Worm (Caenorhabditis elegans) whole organism, early embryonic: Measurements from ENCODE around the gene Y55F3C.17.

ENCODE experiments used
- B0310.2 ChIP-seq: sonication (generic microtip); optimal IDR thresholded peaks from 2 replicates; lab custom pipeline; 2016; ENCODE audit warnings: mild to moderate bottlenecking, missing genetic modification characterization, missing compliant biosample characterization
- F13C5.2 ChIP-seq: sonication (generic microtip); optimal IDR thresholded peaks from 2 replicates; lab custom pipeline; 2017; ENCODE audit warnings: mild to moderate bottlenecking, missing genetic modification characterization, inconsistent platforms, missing compliant biosample characterization
- aly-1 ChIP-seq: sonication (generic microtip); optimal IDR thresholded peaks from 2 replicates; lab custom pipeline; 2016; ENCODE audit warnings: missing genetic modification characterization, missing compliant biosample characterization
- ama-1 ChIP-seq: fragments of 150-350 bp; optimal IDR thresholded peaks from 2 replicates; lab custom pipeline; 2014
- ceh-13 ChIP-seq: fragments of 200-800 bp; sonication (Bioruptor generic); optimal IDR thresholded peaks from 2 replicates; lab custom pipeline; 2018; ENCODE audit warnings: mild to moderate bottlenecking, missing genetic modification characterization, missing compliant biosample characterization
- ceh-36 ChIP-seq: sonication (generic microtip); optimal IDR thresholded peaks from 2 replicates; lab custom pipeline; 2016; ENCODE audit warnings: missing genetic modification characterization, inconsistent platforms, missing compliant biosample characterization
- ets-7 ChIP-seq: sonication (generic microtip); optimal IDR thresholded peaks from 2 replicates; lab custom pipeline; 2016; ENCODE audit warnings: missing genotype, missing genetic modification characterization, missing compliant biosample characterization
- flt-1 ChIP-seq: fragments of 200-800 bp; sonication (Bioruptor generic); IDR thresholded peaks from 2 replicates; pipeline ENCODE4 v1.3.6; 2022; ENCODE audit warnings: missing genetic modification characterization, missing compliant biosample characterization
- hmbx-1 ChIP-seq: sonication (generic microtip); optimal IDR thresholded peaks from 2 replicates; lab custom pipeline; 2016; ENCODE audit warnings: mild to moderate bottlenecking, missing genetic modification characterization, missing compliant biosample characterization
- hmg-4 ChIP-seq: fragments of 200-800 bp; sonication (Bioruptor generic); optimal IDR thresholded peaks from 2 replicates; lab custom pipeline; 2018; ENCODE audit warnings: mild to moderate bottlenecking, missing genetic modification characterization, missing compliant biosample characterization
- hnd-1 ChIP-seq: sonication (generic microtip); optimal IDR thresholded peaks from 2 replicates; lab custom pipeline; 2016; ENCODE audit warnings: missing genetic modification characterization, missing compliant biosample characterization
- pes-1 ChIP-seq: fragments of 200-800 bp; sonication (Bioruptor generic); IDR thresholded peaks from 2 replicates; pipeline ENCODE4 v1.3.6; 2022; ENCODE audit warnings: missing genetic modification reagents, missing genetic modification characterization, missing compliant biosample characterization
- scrt-1 ChIP-seq: fragments of 200-800 bp; sonication (Bioruptor generic); IDR thresholded peaks from 2 replicates; pipeline ENCODE4 v1.3.6; 2022; ENCODE audit warnings: missing genetic modification characterization, missing compliant biosample characterization
- sea-1 ChIP-seq: fragments of 200-800 bp; sonication (Bioruptor generic); conservative IDR thresholded peaks from 2 replicates; pipeline ENCODE4 v1.3.6; 2022; ENCODE audit warnings: missing genetic modification characterization, missing compliant biosample characterization
- tbx-11 ChIP-seq: fragments of 200-800 bp; sonication (Bioruptor generic); IDR thresholded peaks from 2 replicates; pipeline ENCODE4 v1.3.6; 2022; ENCODE audit warnings: missing genetic modification characterization, missing compliant biosample characterization
- tbx-37 ChIP-seq: fragments of 200-800 bp; sonication (Bioruptor generic); conservative IDR thresholded peaks from 2 replicates; pipeline ENCODE4 v1.3.6; 2022; ENCODE audit warnings: missing genetic modification reagents, missing genetic modification characterization, missing compliant biosample characterization
- tra-4 ChIP-seq: sonication (generic microtip); optimal IDR thresholded peaks from 2 replicates; lab custom pipeline; 2017; ENCODE audit warnings: missing genetic modification characterization, missing compliant biosample characterization

The Y55F3C.17 gene

DNA sequence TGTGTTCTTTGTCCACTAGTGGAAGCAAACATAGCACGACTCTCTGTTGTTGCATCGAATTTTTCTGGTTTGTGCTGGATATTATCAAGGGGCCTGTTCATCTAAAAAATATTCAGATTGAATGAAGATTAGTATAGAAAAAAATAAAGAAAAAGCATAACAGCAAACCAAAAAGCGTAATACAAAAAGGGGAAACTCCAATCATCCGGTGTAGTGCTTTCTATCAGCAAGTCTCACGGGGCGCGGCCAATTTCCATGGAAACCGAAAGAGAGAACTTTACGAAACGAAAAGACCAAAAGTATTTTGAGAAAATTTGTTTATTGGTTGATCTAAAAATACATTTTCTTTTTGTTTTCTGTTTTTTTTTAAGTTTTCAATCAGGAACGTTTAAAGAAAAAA lies at the start of gene Y55F3C.17:
Gene Y55F3C.17 (minus strand): TSS at position 101 of the 400 bp plus-strand sequence.
- TF ChIP-seq ama-1 (lab: Kevin White, UChicago): no peak
- no peak for TF ChIP-seq ceh-36 (tag; lab: Kevin White, UChicago)
- no peak for TF ChIP-seq hmbx-1 (tag; lab: Kevin White, UChicago)
- no peak for TF ChIP-seq F13C5.2 (tag; lab: Kevin White, UChicago)
- no peak for TF ChIP-seq sea-1
- TF ChIP-seq scrt-1 (GFP tag; lab: Robert Waterston, UW): no peak
- TF ChIP-seq tbx-11 (GFP tag; lab: Robert Waterston, UW): no peak
- no peak for TF ChIP-seq hmg-4 (GFP tag; lab: Kevin White, UChicago)
- TF ChIP-seq tra-4: no peak
- TF ChIP-seq B0310.2: no peak
- no peak for TF ChIP-seq ceh-13
- no peak for TF ChIP-seq hnd-1 (tag; lab: Kevin White, UChicago)
- no peak for TF ChIP-seq tbx-37
- TF ChIP-seq aly-1 (tag; lab: Kevin White, UChicago): no peak

DNA sequence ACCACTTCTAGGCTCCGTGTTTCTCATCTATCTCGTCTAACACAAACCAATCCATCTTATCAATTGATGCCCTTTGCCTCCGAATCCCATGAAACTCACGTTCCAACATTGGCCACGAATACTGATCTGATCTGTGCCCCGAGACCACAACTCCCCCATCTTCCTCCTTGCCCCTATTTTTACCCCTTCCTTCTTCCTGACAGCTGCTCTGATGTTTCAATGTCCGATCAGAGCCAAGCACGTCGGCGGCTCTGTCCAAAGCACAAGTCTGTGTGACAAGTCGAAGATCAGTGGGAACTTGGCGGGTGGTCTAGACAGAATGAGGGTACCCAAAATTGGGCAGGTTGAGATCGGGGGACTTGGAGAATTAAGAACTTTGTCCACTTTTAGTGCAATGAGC lies 48.1 kb upstream of the Y55F3C.17 start:
- TF ChIP-seq pes-1 (GFP tag; lab: Robert Waterston, UW) (no peak), tbx-11 (GFP tag; lab: Robert Waterston, UW) (no peak), hnd-1 (tag; lab: Kevin White, UChicago) (no peak), ceh-13 (no peak), F13C5.2 (tag; lab: Kevin White, UChicago) (no peak), ama-1 (lab: Kevin White, UChicago) (no peak), sea-1 (no peak), tra-4 (no peak), hmbx-1 (tag; lab: Kevin White, UChicago) (no peak), ceh-36 (tag; lab: Kevin White, UChicago) (no peak), hmg-4 (GFP tag; lab: Kevin White, UChicago) (no peak), aly-1 (tag; lab: Kevin White, UChicago) (no peak)

DNA sequence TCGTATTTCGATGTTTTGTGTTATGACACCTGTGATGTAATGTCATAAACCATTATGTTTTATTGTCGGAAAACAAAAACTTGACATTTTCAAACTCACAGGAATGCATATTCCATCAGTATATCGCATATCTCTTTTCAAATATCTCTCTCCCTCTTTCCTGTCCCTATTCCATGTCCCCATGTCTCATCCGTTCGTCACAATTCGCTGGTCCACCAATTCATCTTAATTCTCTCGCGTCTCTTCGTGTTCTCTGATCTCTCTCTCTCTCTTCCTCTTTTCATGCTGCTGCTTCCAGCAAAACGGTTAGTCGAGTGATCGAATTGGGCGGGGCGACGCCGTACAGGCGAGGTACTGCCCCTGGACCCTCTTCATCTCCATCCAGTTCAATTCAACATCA lies 43.6 kb upstream of the Y55F3C.17 start:
- TF ChIP-seq flt-1: no peak
- no peak for TF ChIP-seq scrt-1 (GFP tag; lab: Robert Waterston, UW)

DNA sequence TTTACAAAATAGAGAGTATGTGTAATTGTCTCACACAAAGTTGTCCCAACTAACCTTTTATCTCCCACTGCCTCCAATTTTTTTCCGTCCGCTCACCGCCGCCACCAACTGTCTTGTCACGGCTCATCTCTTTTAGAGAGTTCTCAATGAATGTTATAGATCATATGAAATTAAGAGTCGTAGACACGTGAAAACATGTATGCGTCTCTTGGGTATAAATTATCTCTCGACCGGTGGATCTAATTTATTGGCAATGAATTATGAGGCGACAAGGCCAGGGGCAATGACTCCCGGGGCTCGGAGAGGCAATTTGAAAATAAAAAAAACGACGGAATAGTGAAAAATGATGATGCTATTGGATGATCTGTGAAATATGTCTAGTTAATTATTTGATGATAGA lies 42.5 kb upstream of the Y55F3C.17 start:
- TF ChIP-seq tra-4 (no peak), B0310.2 (no peak), F13C5.2 (tag; lab: Kevin White, UChicago) (no peak), pes-1 (GFP tag; lab: Robert Waterston, UW) (no peak), hmbx-1 (tag; lab: Kevin White, UChicago) (no peak), sea-1 (no peak), ama-1 (lab: Kevin White, UChicago) (no peak), tbx-37 (no peak), ceh-36 (tag; lab: Kevin White, UChicago) (no peak), hnd-1 (tag; lab: Kevin White, UChicago) (no peak), ets-7 (tag; lab: Kevin White, UChicago) (no peak)

DNA sequence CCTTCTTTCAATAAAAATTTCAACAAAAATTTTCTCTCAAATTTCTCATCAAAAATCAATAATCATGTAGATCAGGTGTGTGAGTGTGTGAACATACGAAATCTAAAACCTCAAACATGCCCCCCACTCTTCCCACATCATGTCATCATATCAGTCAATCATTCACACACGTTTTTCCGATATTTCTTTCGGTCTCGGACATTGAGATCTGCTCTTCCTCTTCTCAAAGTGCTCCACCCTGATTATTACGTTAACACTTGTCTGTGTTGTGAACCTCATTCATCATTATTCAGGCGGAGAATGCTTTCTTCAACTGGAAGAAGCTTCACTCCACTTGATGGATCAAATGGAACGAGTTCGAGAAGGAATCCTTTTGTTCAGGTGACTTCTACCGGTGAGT lies 38.2 kb upstream of the Y55F3C.17 start, which contains the start of gene kvs-5:
Gene kvs-5 (plus strand): TSS at position 301 of the 400 bp plus-strand sequence.
- TF ChIP-seq hnd-1 (tag; lab: Kevin White, UChicago): no peak
- TF ChIP-seq hmg-4 (GFP tag; lab: Kevin White, UChicago): no peak
- no peak for TF ChIP-seq tra-4
- TF ChIP-seq flt-1: no peak
- TF ChIP-seq tbx-37: no peak
- TF ChIP-seq hmbx-1 (tag; lab: Kevin White, UChicago): no peak
- TF ChIP-seq B0310.2: no peak
- TF ChIP-seq ceh-36 (tag; lab: Kevin White, UChicago): no peak
- TF ChIP-seq scrt-1 (GFP tag; lab: Robert Waterston, UW): no peak
- no peak for TF ChIP-seq pes-1 (GFP tag; lab: Robert Waterston, UW)
- TF ChIP-seq aly-1 (tag; lab: Kevin White, UChicago): no peak
- TF ChIP-seq F13C5.2 (tag; lab: Kevin White, UChicago): no peak

DNA sequence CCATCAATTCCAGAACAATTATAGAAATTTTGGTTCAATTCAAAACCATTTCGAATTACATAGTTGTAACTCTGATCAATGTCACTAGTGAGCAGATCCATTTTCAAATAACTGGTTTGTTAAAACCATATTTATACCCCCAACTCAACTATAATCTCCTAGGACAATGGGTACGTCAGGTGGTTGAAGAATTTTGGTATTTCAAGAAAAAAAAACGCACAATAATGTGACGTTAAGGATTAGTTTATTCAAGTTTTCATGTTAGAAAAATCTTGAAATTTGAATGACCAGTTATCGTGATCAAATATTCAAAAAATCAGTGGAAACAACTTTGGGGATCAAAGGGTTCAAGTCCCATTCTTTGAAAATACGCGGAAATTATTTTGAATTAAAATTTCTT lies 32.7 kb upstream of the Y55F3C.17 start, which contains the start of gene srt-24:
Gene srt-24 (minus strand): TSS at position 101 of the 400 bp plus-strand sequence.
- TF ChIP-seq tbx-11 (GFP tag; lab: Robert Waterston, UW) (no peak), pes-1 (GFP tag; lab: Robert Waterston, UW) (no peak), ets-7 (tag; lab: Kevin White, UChicago) (no peak), hmg-4 (GFP tag; lab: Kevin White, UChicago) (no peak), tbx-37 (no peak), F13C5.2 (tag; lab: Kevin White, UChicago) (no peak), ceh-13 (no peak), aly-1 (tag; lab: Kevin White, UChicago) (no peak), hnd-1 (tag; lab: Kevin White, UChicago) (no peak), scrt-1 (GFP tag; lab: Robert Waterston, UW) (no peak), hmbx-1 (tag; lab: Kevin White, UChicago) (no peak), B0310.2 (no peak), tra-4 (no peak), ama-1 (lab: Kevin White, UChicago) (no peak), sea-1 (no peak)

DNA sequence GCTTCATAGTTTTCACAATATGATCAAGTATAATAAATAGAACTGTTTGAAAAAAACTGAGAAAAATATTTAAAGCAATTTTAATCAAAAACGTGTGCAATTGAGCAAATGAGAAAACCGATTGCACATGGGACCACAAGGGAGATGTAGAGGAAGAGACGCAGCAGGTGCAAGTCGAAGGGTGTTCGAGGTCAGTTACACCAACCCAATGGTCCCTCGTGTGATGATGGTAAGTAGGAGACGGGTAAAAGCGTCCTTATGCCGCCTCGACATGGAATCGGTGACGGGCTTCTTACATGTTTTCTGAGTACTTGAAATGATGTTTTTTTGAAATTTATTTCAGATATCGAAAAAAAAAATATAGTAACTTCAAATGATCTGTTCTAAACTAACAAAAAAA lies 29.9 kb upstream of the Y55F3C.17 start, which contains the start of gene Y55F3C.9:
Gene Y55F3C.9 (minus strand): TSS at position 101 of the 400 bp plus-strand sequence.
- TF ChIP-seq pes-1 (GFP tag; lab: Robert Waterston, UW) (no peak), hnd-1 (tag; lab: Kevin White, UChicago) (no peak), flt-1 (no peak), ceh-13 (no peak), F13C5.2 (tag; lab: Kevin White, UChicago) (no peak), tbx-37 (no peak), scrt-1 (GFP tag; lab: Robert Waterston, UW) (no peak), ceh-36 (tag; lab: Kevin White, UChicago) (no peak), tra-4 (no peak), hmg-4 (GFP tag; lab: Kevin White, UChicago) (no peak), tbx-11 (GFP tag; lab: Robert Waterston, UW) (no peak), ets-7 (tag; lab: Kevin White, UChicago) (no peak)

DNA sequence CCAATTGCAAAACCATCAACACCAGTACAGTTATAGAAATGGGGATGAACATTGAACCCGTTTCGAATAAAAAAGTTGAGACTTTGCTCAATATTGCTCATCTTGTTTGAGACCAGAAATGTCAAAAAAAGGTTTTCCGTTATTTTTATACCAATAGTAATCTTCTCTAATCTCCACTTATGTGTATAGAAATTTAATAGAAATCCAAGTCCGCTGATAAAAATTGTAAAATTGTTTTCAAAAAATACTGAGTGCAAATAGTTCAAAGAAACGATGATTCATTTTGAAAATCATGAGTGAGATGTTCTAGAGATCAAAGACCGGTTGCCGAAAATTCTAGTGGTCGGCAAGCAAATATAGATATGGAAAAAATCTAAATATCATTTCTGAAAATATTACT lies 21.1 kb upstream of the Y55F3C.17 start, which contains the start of gene Y55F3C.10:
Gene Y55F3C.10 (minus strand): TSS at position 101 of the 400 bp plus-strand sequence.
- TF ChIP-seq ceh-13: no peak
